Worm (Caenorhabditis elegans) whole organism, early embryonic: ENCODE results near the gene gck-2.

ENCODE experiments used
- B0310.2 ChIP-seq: sonication (generic microtip); optimal IDR thresholded peaks from 2 replicates; lab custom pipeline; 2016; ENCODE audit warnings: mild to moderate bottlenecking, missing genetic modification characterization, missing compliant biosample characterization
- F13C5.2 ChIP-seq: sonication (generic microtip); optimal IDR thresholded peaks from 2 replicates; lab custom pipeline; 2017; ENCODE audit warnings: mild to moderate bottlenecking, missing genetic modification characterization, inconsistent platforms, missing compliant biosample characterization
- aly-1 ChIP-seq: sonication (generic microtip); optimal IDR thresholded peaks from 2 replicates; lab custom pipeline; 2016; ENCODE audit warnings: missing genetic modification characterization, missing compliant biosample characterization
- ama-1 ChIP-seq: fragments of 150-350 bp; optimal IDR thresholded peaks from 2 replicates; lab custom pipeline; 2014
- ceh-13 ChIP-seq: fragments of 200-800 bp; sonication (Bioruptor generic); optimal IDR thresholded peaks from 2 replicates; lab custom pipeline; 2018; ENCODE audit warnings: mild to moderate bottlenecking, missing genetic modification characterization, missing compliant biosample characterization
- ceh-36 ChIP-seq: sonication (generic microtip); optimal IDR thresholded peaks from 2 replicates; lab custom pipeline; 2016; ENCODE audit warnings: missing genetic modification characterization, inconsistent platforms, missing compliant biosample characterization
- ets-7 ChIP-seq: sonication (generic microtip); optimal IDR thresholded peaks from 2 replicates; lab custom pipeline; 2016; ENCODE audit warnings: missing genotype, missing genetic modification characterization, missing compliant biosample characterization
- flt-1 ChIP-seq: fragments of 200-800 bp; sonication (Bioruptor generic); IDR thresholded peaks from 2 replicates; pipeline ENCODE4 v1.3.6; 2022; ENCODE audit warnings: missing genetic modification characterization, missing compliant biosample characterization
- hmbx-1 ChIP-seq: sonication (generic microtip); optimal IDR thresholded peaks from 2 replicates; lab custom pipeline; 2016; ENCODE audit warnings: mild to moderate bottlenecking, missing genetic modification characterization, missing compliant biosample characterization
- hmg-4 ChIP-seq: fragments of 200-800 bp; sonication (Bioruptor generic); optimal IDR thresholded peaks from 2 replicates; lab custom pipeline; 2018; ENCODE audit warnings: mild to moderate bottlenecking, missing genetic modification characterization, missing compliant biosample characterization
- hnd-1 ChIP-seq: sonication (generic microtip); optimal IDR thresholded peaks from 2 replicates; lab custom pipeline; 2016; ENCODE audit warnings: missing genetic modification characterization, missing compliant biosample characterization
- pes-1 ChIP-seq: fragments of 200-800 bp; sonication (Bioruptor generic); IDR thresholded peaks from 2 replicates; pipeline ENCODE4 v1.3.6; 2022; ENCODE audit warnings: missing genetic modification reagents, missing genetic modification characterization, missing compliant biosample characterization
- scrt-1 ChIP-seq: fragments of 200-800 bp; sonication (Bioruptor generic); IDR thresholded peaks from 2 replicates; pipeline ENCODE4 v1.3.6; 2022; ENCODE audit warnings: missing genetic modification characterization, missing compliant biosample characterization
- sea-1 ChIP-seq: fragments of 200-800 bp; sonication (Bioruptor generic); conservative IDR thresholded peaks from 2 replicates; pipeline ENCODE4 v1.3.6; 2022; ENCODE audit warnings: missing genetic modification characterization, missing compliant biosample characterization
- tbx-11 ChIP-seq: fragments of 200-800 bp; sonication (Bioruptor generic); IDR thresholded peaks from 2 replicates; pipeline ENCODE4 v1.3.6; 2022; ENCODE audit warnings: missing genetic modification characterization, missing compliant biosample characterization
- tbx-37 ChIP-seq: fragments of 200-800 bp; sonication (Bioruptor generic); conservative IDR thresholded peaks from 2 replicates; pipeline ENCODE4 v1.3.6; 2022; ENCODE audit warnings: missing genetic modification reagents, missing genetic modification characterization, missing compliant biosample characterization
- tra-4 ChIP-seq: sonication (generic microtip); optimal IDR thresholded peaks from 2 replicates; lab custom pipeline; 2017; ENCODE audit warnings: missing genetic modification characterization, missing compliant biosample characterization

Gene gck-2

DNA sequence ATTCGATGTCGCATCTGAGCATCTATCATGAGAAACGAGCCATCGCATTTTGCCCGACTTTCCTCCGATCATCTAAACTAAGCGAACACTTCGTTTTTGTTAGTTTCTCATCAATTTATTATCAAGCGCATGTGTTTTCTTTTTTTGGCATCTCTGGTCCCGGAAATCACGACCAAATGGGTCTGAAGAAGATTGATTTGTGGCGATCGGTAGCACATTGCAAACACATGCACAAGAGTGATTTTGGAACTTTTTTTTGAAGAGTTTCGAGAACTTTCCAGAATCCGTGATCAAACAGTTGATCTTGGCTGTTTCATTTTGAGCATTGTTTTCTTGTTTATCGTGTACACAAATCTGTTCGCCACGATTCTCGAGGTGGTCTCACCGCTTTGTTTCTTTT lies 39.2 kb downstream of the gck-2 start:
- no peak for TF ChIP-seq B0310.2 (tag; lab: Kevin White, UChicago)

DNA sequence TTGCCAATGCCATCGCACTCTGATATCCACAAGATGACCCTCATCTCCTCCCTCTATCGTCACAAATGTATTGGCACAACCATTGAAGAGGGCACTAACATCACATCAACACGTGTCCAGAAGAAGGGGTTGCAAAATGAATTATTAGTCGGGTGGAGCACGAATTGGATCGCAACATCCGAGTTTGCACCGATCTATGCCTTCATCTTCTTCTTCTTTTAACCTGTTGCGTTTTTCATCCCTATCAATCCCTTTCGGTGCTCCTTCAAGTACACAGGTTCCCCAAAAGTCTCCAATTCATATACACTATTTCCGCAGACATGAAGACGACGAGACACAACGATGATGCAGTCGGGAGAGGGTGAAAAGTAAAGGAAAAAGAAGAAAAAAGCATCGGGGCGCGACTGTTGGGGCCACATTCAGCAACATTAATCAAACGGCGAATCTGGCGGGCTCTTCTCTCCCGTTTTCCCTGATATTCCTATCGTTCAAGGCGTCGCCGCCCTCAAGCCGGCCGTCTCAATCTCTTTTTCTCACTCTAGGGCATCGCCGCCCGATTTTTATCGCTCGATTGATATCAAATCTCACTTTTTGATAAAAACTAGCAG lies 40.9 kb downstream of the gck-2 start:
- no peak for TF ChIP-seq F13C5.2 (tag; lab: Kevin White, UChicago)
- TF ChIP-seq flt-1 (GFP tag; lab: Robert Waterston, UW) = no peak
- TF ChIP-seq hmbx-1 = no peak
- TF ChIP-seq ama-1 = no peak
- TF ChIP-seq ceh-13 = no peak
- TF ChIP-seq tbx-37 (GFP tag; lab: Robert Waterston, UW) = no peak
- no peak for TF ChIP-seq pes-1 (GFP tag; lab: Robert Waterston, UW)
- TF ChIP-seq tbx-11 (GFP tag; lab: Robert Waterston, UW) = no peak
- no peak for TF ChIP-seq B0310.2 (tag; lab: Kevin White, UChicago)
- no peak for TF ChIP-seq hmg-4
- TF ChIP-seq ets-7 (tag; lab: Kevin White, UChicago) = no peak
- TF ChIP-seq scrt-1 (GFP tag; lab: Robert Waterston, UW) = no peak
- no peak for TF ChIP-seq sea-1 (GFP tag; lab: Robert Waterston, UW)
- TF ChIP-seq hnd-1 (tag; lab: Kevin White, UChicago) = no peak
- TF ChIP-seq tra-4 (tag; lab: Kevin White, UChicago) = no peak
- TF ChIP-seq aly-1 (tag; lab: Kevin White, UChicago) = no peak
- no peak for TF ChIP-seq ceh-36

DNA sequence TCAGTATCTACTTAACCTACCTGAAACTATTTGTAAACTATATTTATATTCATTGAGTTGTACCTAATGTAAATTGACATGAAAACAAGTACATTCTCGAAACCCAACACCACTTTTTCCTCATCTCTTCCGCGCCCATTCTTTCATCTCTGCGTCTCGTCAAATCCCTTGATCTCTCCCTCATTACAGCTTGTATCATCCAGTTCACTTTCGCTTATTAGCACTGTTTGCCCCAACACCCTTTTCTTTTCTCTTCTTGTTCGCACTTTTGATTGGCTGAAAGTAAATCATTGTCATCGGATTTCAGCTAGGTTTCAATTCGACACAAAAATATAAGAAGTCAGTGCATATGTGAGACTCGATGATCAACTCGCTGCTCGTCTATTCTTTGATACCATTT lies 47.7 kb downstream of the gck-2 start, which contains the start of gene T25F10.3:
Gene T25F10.3 (plus strand): TSS at position 308 of the 400 bp plus-strand sequence.
- no peak for TF ChIP-seq sea-1 (GFP tag; lab: Robert Waterston, UW)
- no peak for TF ChIP-seq B0310.2 (tag; lab: Kevin White, UChicago)
- no peak for TF ChIP-seq tbx-37 (GFP tag; lab: Robert Waterston, UW)
- TF ChIP-seq scrt-1 (GFP tag; lab: Robert Waterston, UW) = no peak
- no peak for TF ChIP-seq ama-1
- no peak for TF ChIP-seq hmbx-1
